Fruit fly (Drosophila melanogaster): ENCODE results near the gene CG1999.

CG1999 gene

DNA sequence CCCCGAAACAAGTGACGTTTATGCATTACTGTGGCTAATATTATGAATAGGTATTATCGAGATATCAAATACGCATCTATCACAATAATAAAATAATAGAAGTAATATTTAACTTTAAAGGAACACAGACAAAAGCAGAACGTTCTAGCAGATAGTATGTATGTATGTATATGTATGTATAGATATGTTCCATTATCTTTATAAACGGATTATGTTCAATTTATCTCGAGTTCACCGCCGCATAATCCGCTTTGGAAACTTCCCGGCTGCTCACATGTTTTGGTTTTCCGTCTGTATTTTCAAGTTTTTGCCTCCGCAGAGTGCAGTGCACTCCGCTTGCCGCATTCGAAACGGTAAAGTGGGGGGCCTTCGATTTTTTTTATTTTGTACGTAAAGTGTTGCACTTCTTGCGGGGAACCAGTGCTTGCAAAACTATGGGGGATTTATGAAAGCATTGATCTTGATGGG lies 23.0 kb upstream of the CG1999 start:
- peak; percentile 73 for TF ChIP-seq CG34367 (tag; optimal IDR thresholded peaks at IDR 0.05)
- TF ChIP-seq Pif1A (GFP tag; optimal IDR thresholded peaks at IDR 0.05), result peak; percentile 84
- TF ChIP-seq CG8301 (tag; optimal IDR thresholded peaks at IDR 0.05), result peak; percentile 74
- TF ChIP-seq CG32121 (GFP tag; IDR thresholded peaks at IDR 0.05), result no peak; the same call in 1 of the 2 replicates
- peak; percentile 80 for TF ChIP-seq CG15710 (tag; optimal IDR thresholded peaks at IDR 0.05)
- peak; percentile 95 for TF ChIP-seq EcR (GFP tag; optimal IDR thresholded peaks at IDR 0.05)
- peak; percentile 64 for TF ChIP-seq CG14655 (GFP tag; optimal IDR thresholded peaks at IDR 0.05)
- peak; percentile 59 for TF ChIP-seq Pif1B (GFP tag; optimal IDR thresholded peaks at IDR 0.05)
- peak; percentile 42 for TF ChIP-seq CG13204 (GFP tag; optimal IDR thresholded peaks at IDR 0.05)
- no peak for TF ChIP-seq CG12605 (GFP tag; IDR thresholded peaks at IDR 0.05)
- TF ChIP-seq CG17806 (tag; optimal IDR thresholded peaks at IDR 0.05), result peak; percentile 72
- no peak for TF ChIP-seq fd96Ca (GFP tag; IDR thresholded peaks at IDR 0.05)
- peak; percentile 73 for TF ChIP-seq CG8159 (tag; optimal IDR thresholded peaks at IDR 0.05)
- TF ChIP-seq rn (GFP tag; IDR thresholded peaks at IDR 0.05), result no peak
- TF ChIP-seq Snoo (tag; optimal IDR thresholded peaks at IDR 0.05), result peak; percentile 82
- peak; percentile 35 for TF ChIP-seq Ets98B (GFP tag; IDR thresholded peaks at IDR 0.05)
- peak; percentile 37 for TF ChIP-seq gl (tag; optimal IDR thresholded peaks at IDR 0.05)
- peak; percentile 62 for TF ChIP-seq CG9948 (tag; optimal IDR thresholded peaks at IDR 0.05)
- TF ChIP-seq CG4496 (GFP tag; IDR thresholded peaks at IDR 0.05), result peak; percentile 68; the same call in 1 of the 3 replicates
- no peak for TF ChIP-seq CG10348 (GFP tag; IDR thresholded peaks at IDR 0.05)
- TF ChIP-seq D1 (tag; optimal IDR thresholded peaks at IDR 0.05), result no peak

- TF ChIP-seq CG9948 (tag; optimal IDR thresholded peaks at IDR 0.05) (peak; percentile 78), CG12605 (GFP tag; IDR thresholded peaks at IDR 0.05) (0 out of 2 replicates have a peak, but pooled peaks have one; percentile 16), CG4496 (GFP tag; IDR thresholded peaks at IDR 0.05) (peak; percentile 83), CG32121 (GFP tag; IDR thresholded peaks at IDR 0.05) (peak; percentile 77), rn (GFP tag; IDR thresholded peaks at IDR 0.05) (0 out of 2 replicates have a peak, but pooled peaks have one; percentile 13), fd96Ca (GFP tag; IDR thresholded peaks at IDR 0.05) (peak; percentile 71; the same call in 2 of the 3 replicates), Snoo (tag; optimal IDR thresholded peaks at IDR 0.05) (peak; percentile 27), Pif1A (GFP tag; optimal IDR thresholded peaks at IDR 0.05) (peak; percentile 53), CG8159 (tag; optimal IDR thresholded peaks at IDR 0.05) (peak; percentile 79), Pif1B (GFP tag; optimal IDR thresholded peaks at IDR 0.05) (peak; percentile 41), CG13204 (GFP tag; optimal IDR thresholded peaks at IDR 0.05) (no peak), CG10348 (GFP tag; IDR thresholded peaks at IDR 0.05) (peak; percentile 47; the same call in 1 of the 2 replicates), CG15710 (tag; optimal IDR thresholded peaks at IDR 0.05) (peak; percentile 75), CG34367 (tag; optimal IDR thresholded peaks at IDR 0.05) (peak; percentile 62), CG17806 (tag; optimal IDR thresholded peaks at IDR 0.05) (peak; percentile 71), CG14655 (GFP tag; optimal IDR thresholded peaks at IDR 0.05) (peak; percentile 87), Ets98B (GFP tag; IDR thresholded peaks at IDR 0.05) (peak; percentile 60), CG8301 (tag; optimal IDR thresholded peaks at IDR 0.05) (peak; percentile 87), D1 (tag; optimal IDR thresholded peaks at IDR 0.05) (peak; percentile 9), EcR (GFP tag; optimal IDR thresholded peaks at IDR 0.05) (no peak), gl (tag; optimal IDR thresholded peaks at IDR 0.05) (peak; percentile 2)
Measured at dm6 chrX:7336121-7336961, 22.3 kb upstream of the CG1999 start.

DNA sequence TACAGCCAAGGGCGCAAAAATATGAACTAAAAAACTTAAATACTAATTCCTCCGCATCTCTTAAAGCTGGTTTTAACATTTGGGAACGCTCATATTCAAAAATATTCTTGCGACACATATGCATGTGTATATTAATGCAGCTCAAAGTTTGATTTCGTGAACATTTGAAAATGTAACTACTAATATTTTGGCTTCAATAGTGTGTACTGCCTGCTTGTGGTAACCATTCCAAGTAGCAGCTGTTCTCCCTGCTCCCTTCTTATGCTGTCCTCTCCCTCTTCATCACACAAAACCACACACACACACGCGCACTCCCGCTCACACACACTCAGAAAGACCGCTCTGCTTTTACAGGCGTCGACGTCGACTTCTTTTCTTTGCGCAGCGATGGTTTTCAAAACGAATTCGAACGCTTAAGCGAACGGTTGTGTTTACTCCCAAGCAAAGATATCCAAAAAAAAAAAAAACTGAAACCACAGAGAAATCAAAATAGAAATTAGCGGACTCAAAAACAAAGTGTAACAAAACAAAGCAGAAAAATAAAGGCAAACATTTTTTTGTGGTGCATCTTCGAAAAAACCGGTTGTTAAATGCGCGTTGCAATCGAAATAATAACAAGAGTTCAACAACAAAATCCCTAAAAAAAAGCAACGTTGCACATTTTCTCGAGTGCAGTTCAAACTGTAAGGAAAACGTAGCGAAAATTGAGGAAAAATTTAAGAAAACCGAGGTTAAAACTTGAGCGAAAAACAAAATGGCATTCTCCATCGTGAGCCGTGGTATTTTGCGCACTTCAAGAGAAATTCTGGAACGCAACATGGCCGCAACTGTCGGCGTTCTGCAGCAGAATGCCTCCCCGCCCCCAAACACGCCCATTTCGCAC lies 21.4 kb upstream of the CG1999 start, which contains the start of gene CBP:
Gene CBP (plus strand): TSS at position 391 of the 883 bp plus-strand sequence.
- TF ChIP-seq CG15710 (tag; optimal IDR thresholded peaks at IDR 0.05), result peak; percentile 96
- peak; percentile 76 for TF ChIP-seq D1 (tag; optimal IDR thresholded peaks at IDR 0.05)
- peak; percentile 97 for TF ChIP-seq CG9948 (tag; optimal IDR thresholded peaks at IDR 0.05)
- TF ChIP-seq CG12605 (GFP tag; IDR thresholded peaks at IDR 0.05), result peak; percentile 92
- peak; percentile 97 for TF ChIP-seq CG14655 (GFP tag; optimal IDR thresholded peaks at IDR 0.05)
- peak; percentile 80 for TF ChIP-seq rn (GFP tag; IDR thresholded peaks at IDR 0.05)
- peak; percentile 97 for TF ChIP-seq CG8301 (tag; optimal IDR thresholded peaks at IDR 0.05)
- TF ChIP-seq CG13204 (GFP tag; optimal IDR thresholded peaks at IDR 0.05), result peak; percentile 98
- peak; percentile 94 for TF ChIP-seq Snoo (tag; optimal IDR thresholded peaks at IDR 0.05)
- peak; percentile 97 for TF ChIP-seq CG8159 (tag; optimal IDR thresholded peaks at IDR 0.05)
- peak; percentile 97 for TF ChIP-seq Pif1A (GFP tag; optimal IDR thresholded peaks at IDR 0.05)
- TF ChIP-seq CG32121 (GFP tag; IDR thresholded peaks at IDR 0.05), result peak; percentile 92
- peak; percentile 96 for TF ChIP-seq CG17806 (tag; optimal IDR thresholded peaks at IDR 0.05)
- peak; percentile 96 for TF ChIP-seq Pif1B (GFP tag; optimal IDR thresholded peaks at IDR 0.05)
- TF ChIP-seq fd96Ca (GFP tag; IDR thresholded peaks at IDR 0.05), result peak; percentile 96
- peak; percentile 95 for TF ChIP-seq gl (tag; optimal IDR thresholded peaks at IDR 0.05)
- peak; percentile 91 for TF ChIP-seq Ets98B (GFP tag; IDR thresholded peaks at IDR 0.05)
- peak; percentile 69 for TF ChIP-seq EcR (GFP tag; optimal IDR thresholded peaks at IDR 0.05)
- peak; percentile 97 for TF ChIP-seq CG34367 (tag; optimal IDR thresholded peaks at IDR 0.05)
- TF ChIP-seq CG4496 (GFP tag; IDR thresholded peaks at IDR 0.05), result peak; percentile 96
- TF ChIP-seq CG10348 (GFP tag; IDR thresholded peaks at IDR 0.05), result peak; percentile 76

DNA sequence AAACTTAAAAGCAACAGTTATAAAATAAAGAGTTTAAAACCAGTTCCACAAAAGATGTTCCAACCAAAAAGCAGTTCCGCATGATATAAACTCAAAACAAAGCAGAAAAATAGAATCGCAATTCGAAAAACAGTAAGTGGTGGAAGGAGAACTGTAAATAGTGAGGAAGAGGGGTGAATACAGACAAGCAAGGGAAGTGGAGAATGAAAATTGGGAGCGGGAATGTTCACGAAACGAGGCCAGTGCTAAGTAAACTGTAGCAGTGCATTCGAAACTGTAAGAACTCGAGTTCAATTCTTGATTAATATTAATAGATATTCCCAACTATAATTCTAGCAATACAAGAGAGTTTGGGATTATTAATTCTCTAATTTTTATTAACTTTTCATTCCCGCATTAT lies 20.6 kb upstream of the CG1999 start:
- no peak for TF ChIP-seq Pif1B (GFP tag; optimal IDR thresholded peaks at IDR 0.05)
- TF ChIP-seq CG9948 (tag; optimal IDR thresholded peaks at IDR 0.05), result no peak
